Worm (Caenorhabditis elegans): ENCODE results near the gene F37C4.4.

- TF ChIP-seq dpl-1 (GFP tag; optimal IDR thresholded peaks at IDR 0.05) (no peak), ztf-28 (GFP tag; IDR thresholded peaks at IDR 0.05) (no peak), K12H6.12 (tag; optimal IDR thresholded peaks at IDR 0.05) (no peak), madf-3 (GFP tag; IDR thresholded peaks at IDR 0.05) (no peak)
These were observed 47.0 kb upstream of the F37C4.4 start for ce11 chrIV:3820133-3820532.

All from whole organism, young adult.